Fruit fly (Drosophila melanogaster) whole organism, prepupa: ENCODE results near the gene CNMa.

Source experiments
- Blimp-1 ChIP-seq: fragments of 200-800 bp; sonication (Bioruptor generic); optimal IDR thresholded peaks from 3 replicates; lab custom pipeline; 2017; ENCODE audit warnings: missing biosample characterization, missing genetic modification characterization, mild to moderate bottlenecking, moderate library complexity, missing genetic modification reagents
- Eip75B ChIP-seq: fragments of 200-800 bp; sonication (Bioruptor generic); optimal IDR thresholded peaks from 3 replicates; lab custom pipeline; 2016; ENCODE audit warnings: missing biosample characterization, missing genetic modification characterization
- Hr4 ChIP-seq: fragments of 200-800 bp; sonication (Bioruptor generic); optimal IDR thresholded peaks from 3 replicates; lab custom pipeline; 2016; ENCODE audit warnings: missing biosample characterization, missing genetic modification characterization
- Lpt ChIP-seq: fragments of 200-800 bp; sonication (Bioruptor generic); optimal IDR thresholded peaks from 3 replicates; lab custom pipeline; 2016; ENCODE audit warnings: missing biosample characterization, missing genetic modification characterization
- ss ChIP-seq, 2 experiments: fragments of 200-800 bp; sonication (Bioruptor generic); optimal IDR thresholded peaks; 2 replicates in 1 of 2; 3 replicates in 1 of 2; lab custom pipeline; 2017 to 2018; ENCODE audit warnings: mild to moderate bottlenecking in 2 of 2, missing biosample characterization in 2 of 2, missing genetic modification characterization in 2 of 2, moderate library complexity in 1 of 2

DNA sequence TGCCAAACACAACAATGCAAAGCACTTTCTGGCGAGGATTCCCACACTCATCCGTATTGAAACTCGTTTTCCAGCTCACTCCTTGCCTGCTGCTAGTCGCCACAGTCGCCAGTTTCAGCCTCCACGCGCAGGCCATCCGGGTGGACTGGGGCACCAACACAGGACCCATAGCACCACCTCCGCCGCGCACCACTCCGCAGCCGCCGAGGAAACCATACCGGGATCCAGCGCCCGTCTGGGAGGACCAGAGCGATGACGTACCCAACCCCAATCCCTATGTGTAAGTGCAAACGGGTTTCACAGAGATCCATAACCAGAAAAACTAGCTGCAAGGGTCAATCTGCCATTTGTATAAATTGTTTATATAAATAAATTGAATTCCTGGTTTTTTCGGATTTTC is 34.3 kb downstream of the CNMa start:
- TF ChIP-seq ss (GFP tag; optimal IDR thresholded peaks at IDR 0.05; lab: Kevin White, UChicago) (peak; percentile 26 to 54), Eip75B (GFP tag; lab: Kevin White, UChicago) (no peak), Blimp-1 (GFP tag; lab: Kevin White, UChicago) (no peak), Lpt (no peak), Hr4 (GFP tag; lab: Kevin White, UChicago) (no peak)
